Worm (Caenorhabditis elegans): ENCODE results near the gene srg-59.

- TF ChIP-seq nhr-90 (tag; optimal IDR thresholded peaks at IDR 0.05) (no peak), unc-62 (GFP tag; optimal IDR thresholded peaks at IDR 0.05) (no peak), snpc-4 (GFP tag; optimal IDR thresholded peaks at IDR 0.05) (no peak), snpc-4 (tag; optimal IDR thresholded peaks at IDR 0.05) (peak in 1 of 4 experiments; percentile 51), snpc-1.1 (tag; optimal IDR thresholded peaks at IDR 0.05; ENCODE audit: insufficient read depth) (no peak), ztf-3 (GFP tag; optimal IDR thresholded peaks at IDR 0.05) (no peak), pha-4 (tag; optimal IDR thresholded peaks at IDR 0.05) (no peak), aptf-2 (GFP tag; conservative IDR thresholded peaks at IDR 0.05) (no peak), F23B12.7 (tag; optimal IDR thresholded peaks at IDR 0.05; ENCODE audit: insufficient read depth) (no peak), efl-1 (GFP tag; optimal IDR thresholded peaks at IDR 0.05) (no peak), lin-35 (GFP tag; optimal IDR thresholded peaks at IDR 0.05) (no peak), hrde-1 (tag; optimal IDR thresholded peaks at IDR 0.05; ENCODE audit: borderline replicate concordance) (no peak), ceh-91 (GFP tag; IDR thresholded peaks at IDR 0.05) (no peak), ceh-27 (GFP tag; optimal IDR thresholded peaks at IDR 0.05) (no peak), ceh-100 (GFP tag; IDR thresholded peaks at IDR 0.05) (no peak)
These were observed 6.4 kb downstream of the srg-59 start, which contains the start of gene srt-29 for ce11 chrV:2718688-2719185.
